Worm (Caenorhabditis elegans) whole organism, early embryonic: ENCODE measurements around the gene E04F6.15.

ENCODE experiments used
- B0310.2 ChIP-seq: sonication (generic microtip); optimal IDR thresholded peaks from 2 replicates; lab custom pipeline; 2016; ENCODE audit warnings: mild to moderate bottlenecking, missing genetic modification characterization, missing compliant biosample characterization
- F13C5.2 ChIP-seq: sonication (generic microtip); optimal IDR thresholded peaks from 2 replicates; lab custom pipeline; 2017; ENCODE audit warnings: mild to moderate bottlenecking, missing genetic modification characterization, inconsistent platforms, missing compliant biosample characterization
- aly-1 ChIP-seq: sonication (generic microtip); optimal IDR thresholded peaks from 2 replicates; lab custom pipeline; 2016; ENCODE audit warnings: missing genetic modification characterization, missing compliant biosample characterization
- ama-1 ChIP-seq: fragments of 150-350 bp; optimal IDR thresholded peaks from 2 replicates; lab custom pipeline; 2014
- ceh-13 ChIP-seq: fragments of 200-800 bp; sonication (Bioruptor generic); optimal IDR thresholded peaks from 2 replicates; lab custom pipeline; 2018; ENCODE audit warnings: mild to moderate bottlenecking, missing genetic modification characterization, missing compliant biosample characterization
- ceh-36 ChIP-seq: sonication (generic microtip); optimal IDR thresholded peaks from 2 replicates; lab custom pipeline; 2016; ENCODE audit warnings: missing genetic modification characterization, inconsistent platforms, missing compliant biosample characterization
- ets-7 ChIP-seq: sonication (generic microtip); optimal IDR thresholded peaks from 2 replicates; lab custom pipeline; 2016; ENCODE audit warnings: missing genotype, missing genetic modification characterization, missing compliant biosample characterization
- flt-1 ChIP-seq: fragments of 200-800 bp; sonication (Bioruptor generic); IDR thresholded peaks from 2 replicates; pipeline ENCODE4 v1.3.6; 2022; ENCODE audit warnings: missing genetic modification characterization, missing compliant biosample characterization
- hmbx-1 ChIP-seq: sonication (generic microtip); optimal IDR thresholded peaks from 2 replicates; lab custom pipeline; 2016; ENCODE audit warnings: mild to moderate bottlenecking, missing genetic modification characterization, missing compliant biosample characterization
- hmg-4 ChIP-seq: fragments of 200-800 bp; sonication (Bioruptor generic); optimal IDR thresholded peaks from 2 replicates; lab custom pipeline; 2018; ENCODE audit warnings: mild to moderate bottlenecking, missing genetic modification characterization, missing compliant biosample characterization
- hnd-1 ChIP-seq: sonication (generic microtip); optimal IDR thresholded peaks from 2 replicates; lab custom pipeline; 2016; ENCODE audit warnings: missing genetic modification characterization, missing compliant biosample characterization
- pes-1 ChIP-seq: fragments of 200-800 bp; sonication (Bioruptor generic); IDR thresholded peaks from 2 replicates; pipeline ENCODE4 v1.3.6; 2022; ENCODE audit warnings: missing genetic modification reagents, missing genetic modification characterization, missing compliant biosample characterization
- scrt-1 ChIP-seq: fragments of 200-800 bp; sonication (Bioruptor generic); IDR thresholded peaks from 2 replicates; pipeline ENCODE4 v1.3.6; 2022; ENCODE audit warnings: missing genetic modification characterization, missing compliant biosample characterization
- sea-1 ChIP-seq: fragments of 200-800 bp; sonication (Bioruptor generic); conservative IDR thresholded peaks from 2 replicates; pipeline ENCODE4 v1.3.6; 2022; ENCODE audit warnings: missing genetic modification characterization, missing compliant biosample characterization
- tbx-11 ChIP-seq: fragments of 200-800 bp; sonication (Bioruptor generic); IDR thresholded peaks from 2 replicates; pipeline ENCODE4 v1.3.6; 2022; ENCODE audit warnings: missing genetic modification characterization, missing compliant biosample characterization
- tbx-37 ChIP-seq: fragments of 200-800 bp; sonication (Bioruptor generic); conservative IDR thresholded peaks from 2 replicates; pipeline ENCODE4 v1.3.6; 2022; ENCODE audit warnings: missing genetic modification reagents, missing genetic modification characterization, missing compliant biosample characterization
- tra-4 ChIP-seq: sonication (generic microtip); optimal IDR thresholded peaks from 2 replicates; lab custom pipeline; 2017; ENCODE audit warnings: missing genetic modification characterization, missing compliant biosample characterization

E04F6.15 gene

DNA sequence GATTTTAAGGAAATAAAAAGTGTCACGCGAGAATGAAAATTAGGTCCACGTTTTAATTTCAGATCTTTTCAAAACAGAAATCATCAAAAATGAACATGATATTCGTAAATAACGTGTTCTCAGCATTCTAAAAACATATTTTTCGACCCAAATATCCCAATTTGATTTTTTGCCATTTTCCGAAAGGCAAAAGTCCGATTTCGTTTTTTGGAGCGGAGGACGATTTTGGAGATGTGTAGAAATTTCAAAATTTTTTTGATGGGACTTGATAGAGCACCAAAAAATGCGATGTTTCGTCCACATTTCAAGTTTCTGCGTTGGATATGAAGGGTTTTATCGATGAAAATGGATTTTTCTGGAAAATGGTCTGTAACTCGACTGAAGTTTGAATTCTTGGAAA lies 20.6 kb upstream of the E04F6.15 start:
- no peak for TF ChIP-seq tra-4 (tag; lab: Kevin White, UChicago)
- TF ChIP-seq hmg-4 (GFP tag; lab: Kevin White, UChicago): no peak
- TF ChIP-seq ets-7 (tag; lab: Kevin White, UChicago): no peak
- TF ChIP-seq pes-1 (GFP tag; lab: Robert Waterston, UW): no peak
- no peak for TF ChIP-seq scrt-1 (GFP tag; lab: Robert Waterston, UW)
- no peak for TF ChIP-seq F13C5.2 (tag; lab: Kevin White, UChicago)
- no peak for TF ChIP-seq hnd-1 (tag; lab: Kevin White, UChicago)
- no peak for TF ChIP-seq sea-1 (GFP tag; lab: Robert Waterston, UW)
- no peak for TF ChIP-seq ama-1 (lab: Kevin White, UChicago)
- TF ChIP-seq tbx-11: no peak
- no peak for TF ChIP-seq flt-1 (GFP tag; lab: Robert Waterston, UW)
- no peak for TF ChIP-seq aly-1 (tag; lab: Kevin White, UChicago)
- no peak for TF ChIP-seq ceh-13 (GFP tag; lab: Kevin White, UChicago)
- TF ChIP-seq ceh-36 (tag; lab: Kevin White, UChicago): no peak
- TF ChIP-seq hmbx-1 (tag; lab: Kevin White, UChicago): no peak
- TF ChIP-seq B0310.2 (tag; lab: Kevin White, UChicago): no peak
- no peak for TF ChIP-seq tbx-37 (GFP tag; lab: Robert Waterston, UW)

DNA sequence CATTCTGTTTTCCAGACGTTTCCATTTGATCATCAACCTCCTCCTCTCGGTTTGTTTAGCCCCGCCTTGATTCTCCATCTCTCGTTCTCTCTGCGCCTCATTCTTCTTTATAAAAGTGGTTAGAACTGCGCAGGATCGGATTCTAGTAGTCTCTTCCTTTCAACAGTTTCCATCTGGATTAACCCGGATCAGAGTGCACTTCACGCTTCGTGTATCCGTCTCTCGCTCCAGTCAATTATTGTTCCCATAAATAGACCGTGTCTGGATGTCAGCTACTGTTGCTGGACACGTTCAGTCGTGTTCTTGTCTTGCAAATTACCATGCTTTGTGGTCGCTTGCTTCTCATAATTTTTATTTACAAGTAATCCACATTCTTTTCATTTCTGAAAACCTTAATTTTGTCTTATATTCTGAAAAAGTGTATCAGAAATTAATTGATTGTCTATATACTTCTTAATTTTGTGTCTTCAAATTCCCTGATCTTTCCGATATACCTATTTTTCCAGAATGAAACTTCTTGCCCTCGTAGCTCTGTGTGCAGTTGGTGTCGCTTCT lies 18.6 kb upstream of the E04F6.15 start, which contains the start of gene F32A5.4:
Gene F32A5.4 (plus strand): TSS at position 505 of the 555 bp plus-strand sequence.
- TF ChIP-seq flt-1 (GFP tag; lab: Robert Waterston, UW): no peak
- no peak for TF ChIP-seq ama-1 (lab: Kevin White, UChicago)
- no peak for TF ChIP-seq tbx-11
- TF ChIP-seq scrt-1 (GFP tag; lab: Robert Waterston, UW): no peak
- TF ChIP-seq F13C5.2 (tag; lab: Kevin White, UChicago): no peak
- no peak for TF ChIP-seq pes-1 (GFP tag; lab: Robert Waterston, UW)
- TF ChIP-seq ceh-13 (GFP tag; lab: Kevin White, UChicago): no peak
- TF ChIP-seq hnd-1 (tag; lab: Kevin White, UChicago): no peak
- TF ChIP-seq tra-4 (tag; lab: Kevin White, UChicago): no peak
- TF ChIP-seq ceh-36 (tag; lab: Kevin White, UChicago): no peak
- TF ChIP-seq B0310.2 (tag; lab: Kevin White, UChicago): no peak
- TF ChIP-seq hmg-4 (GFP tag; lab: Kevin White, UChicago): no peak
- no peak for TF ChIP-seq tbx-37 (GFP tag; lab: Robert Waterston, UW)
- TF ChIP-seq aly-1 (tag; lab: Kevin White, UChicago): no peak
- no peak for TF ChIP-seq ets-7 (tag; lab: Kevin White, UChicago)
- TF ChIP-seq sea-1 (GFP tag; lab: Robert Waterston, UW): no peak

DNA sequence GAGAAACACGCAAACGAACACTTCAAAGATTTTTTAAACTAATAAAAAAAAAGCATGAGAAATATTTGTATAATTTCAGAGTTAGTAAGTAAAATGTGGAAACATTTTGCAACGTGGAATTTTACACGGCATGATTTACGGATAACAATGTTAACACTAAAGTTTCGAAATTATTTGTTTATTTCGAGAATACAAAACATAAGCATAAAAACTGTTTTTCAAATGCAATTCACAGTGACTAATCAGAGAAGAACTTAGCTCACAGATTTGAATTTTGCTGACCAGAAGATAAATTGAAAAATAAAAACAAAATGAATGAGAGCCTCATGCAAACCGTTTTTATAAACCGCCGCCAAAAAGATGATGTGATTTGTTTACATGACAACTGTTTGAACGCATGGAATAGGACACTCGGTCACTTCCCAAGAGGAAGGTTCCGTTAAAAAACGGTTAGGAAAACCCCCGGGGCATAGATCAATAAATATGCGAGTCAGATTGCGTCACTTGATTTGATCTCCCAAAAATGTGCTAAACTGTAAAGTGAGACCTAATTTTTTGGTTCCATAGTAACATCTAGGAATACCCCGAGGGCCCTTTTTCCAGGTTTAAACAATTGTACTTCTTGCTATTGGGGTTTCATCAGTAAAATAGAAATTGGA lies 15.9 kb upstream of the E04F6.15 start, which contains the start of gene clh-3:
Gene clh-3 (minus strand): TSS at position 51 of the 659 bp plus-strand sequence.
- no peak for TF ChIP-seq aly-1 (tag; lab: Kevin White, UChicago)
- TF ChIP-seq scrt-1 (GFP tag; lab: Robert Waterston, UW): no peak
- no peak for TF ChIP-seq pes-1 (GFP tag; lab: Robert Waterston, UW)
- no peak for TF ChIP-seq ceh-13 (GFP tag; lab: Kevin White, UChicago)
- TF ChIP-seq tbx-37 (GFP tag; lab: Robert Waterston, UW): no peak
- TF ChIP-seq hmg-4 (GFP tag; lab: Kevin White, UChicago): no peak
- TF ChIP-seq B0310.2 (tag; lab: Kevin White, UChicago): no peak
- TF ChIP-seq ets-7 (tag; lab: Kevin White, UChicago): no peak
- TF ChIP-seq hnd-1 (tag; lab: Kevin White, UChicago): no peak
- no peak for TF ChIP-seq tra-4 (tag; lab: Kevin White, UChicago)
- TF ChIP-seq sea-1 (GFP tag; lab: Robert Waterston, UW): no peak
- no peak for TF ChIP-seq hmbx-1 (tag; lab: Kevin White, UChicago)
- TF ChIP-seq F13C5.2 (tag; lab: Kevin White, UChicago): no peak
- TF ChIP-seq ama-1 (lab: Kevin White, UChicago): no peak
- no peak for TF ChIP-seq flt-1 (GFP tag; lab: Robert Waterston, UW)

DNA sequence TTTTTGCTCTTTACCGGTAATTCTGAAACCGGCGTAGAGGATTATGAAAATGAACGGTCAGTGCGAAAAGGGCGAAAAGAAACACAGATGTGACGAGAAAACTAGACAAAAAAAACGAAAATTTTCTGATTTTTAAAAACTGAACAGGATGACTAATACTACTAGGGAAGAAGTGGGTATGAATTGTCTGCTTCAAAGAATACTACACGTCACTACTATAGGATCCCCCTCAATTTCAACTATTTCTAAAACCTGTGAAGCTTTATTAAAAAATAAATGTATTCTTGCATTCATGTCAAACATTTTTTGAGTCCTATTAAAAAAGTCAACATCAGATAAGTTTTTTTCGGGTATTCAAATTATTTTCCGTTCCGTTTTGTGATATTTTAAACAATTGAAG lies 14.0 kb upstream of the E04F6.15 start:
- no peak for TF ChIP-seq tbx-37 (GFP tag; lab: Robert Waterston, UW)
- no peak for TF ChIP-seq tra-4 (tag; lab: Kevin White, UChicago)

DNA sequence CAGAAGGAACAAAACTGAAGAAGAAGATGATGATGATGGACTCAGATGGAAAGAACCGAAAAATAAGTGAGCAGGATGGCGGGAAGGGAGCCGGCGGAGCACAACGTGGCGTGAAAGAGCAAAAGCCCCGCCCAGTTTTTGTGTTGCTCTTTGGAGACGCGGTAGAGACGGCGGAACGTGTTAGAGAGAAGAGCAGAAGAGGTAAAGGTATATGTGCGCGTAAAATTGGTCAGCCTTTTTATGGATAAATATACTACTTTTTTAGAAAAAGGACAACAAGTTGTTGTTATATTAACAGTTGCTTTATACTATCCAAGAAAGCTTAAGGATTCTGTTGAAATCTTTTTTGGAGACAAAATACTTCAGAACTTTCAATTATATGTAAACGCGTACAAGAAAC lies 7.0 kb upstream of the E04F6.15 start, which contains the start of gene E04F6.10:
Gene E04F6.10 (minus strand): TSS at position 101 of the 400 bp plus-strand sequence.
- TF ChIP-seq B0310.2 (tag; lab: Kevin White, UChicago): no peak
- TF ChIP-seq ets-7 (tag; lab: Kevin White, UChicago): no peak
- no peak for TF ChIP-seq ceh-36 (tag; lab: Kevin White, UChicago)
- TF ChIP-seq hnd-1 (tag; lab: Kevin White, UChicago): no peak
- no peak for TF ChIP-seq hmg-4 (GFP tag; lab: Kevin White, UChicago)
- TF ChIP-seq pes-1 (GFP tag; lab: Robert Waterston, UW): no peak
- TF ChIP-seq hmbx-1 (tag; lab: Kevin White, UChicago): no peak

DNA sequence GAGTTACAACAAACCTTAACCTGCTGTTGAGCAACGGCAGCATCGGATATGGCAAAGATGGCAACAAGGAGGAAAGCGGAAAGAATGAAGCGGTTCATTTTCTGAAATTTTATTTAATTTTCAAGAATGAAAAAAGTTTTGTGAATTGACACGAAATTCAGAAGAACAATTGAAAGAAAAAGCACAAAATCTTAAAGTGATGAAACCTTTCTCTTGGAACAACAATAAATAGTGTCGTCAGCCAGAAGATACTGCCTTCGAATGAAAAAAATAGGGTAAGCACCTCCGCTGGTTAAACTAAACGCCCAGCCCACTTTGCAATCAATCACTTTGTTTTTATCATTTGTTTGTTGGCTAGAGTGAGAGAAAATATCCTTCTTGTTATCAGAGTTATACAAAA lies 2.0 kb upstream of the E04F6.15 start, which contains the start of gene E04F6.9:
Gene E04F6.9 (minus strand): TSS at position 101 of the 400 bp plus-strand sequence.
- no peak for TF ChIP-seq ceh-36 (tag; lab: Kevin White, UChicago)
- no peak for TF ChIP-seq hmbx-1 (tag; lab: Kevin White, UChicago)
- TF ChIP-seq tbx-37 (GFP tag; lab: Robert Waterston, UW): no peak
- no peak for TF ChIP-seq F13C5.2 (tag; lab: Kevin White, UChicago)
- TF ChIP-seq hnd-1 (tag; lab: Kevin White, UChicago): no peak
- TF ChIP-seq pes-1 (GFP tag; lab: Robert Waterston, UW): no peak
- no peak for TF ChIP-seq tra-4 (tag; lab: Kevin White, UChicago)
- TF ChIP-seq tbx-11: no peak
- TF ChIP-seq ceh-13 (GFP tag; lab: Kevin White, UChicago): no peak
- TF ChIP-seq hmg-4 (GFP tag; lab: Kevin White, UChicago): no peak
- no peak for TF ChIP-seq B0310.2 (tag; lab: Kevin White, UChicago)
- no peak for TF ChIP-seq flt-1 (GFP tag; lab: Robert Waterston, UW)
- TF ChIP-seq ets-7 (tag; lab: Kevin White, UChicago): no peak
